Fruit fly (Drosophila melanogaster) whole organism, embryonic: Measurements from ENCODE around the gene CG31459.

ENCODE experiments used
- Ada2b ChIP-seq: fragments of 200-800 bp; sonication (Bioruptor generic); IDR thresholded peaks from 2 replicates; pipeline ENCODE4 v1.3.6; 2022; ENCODE audit warnings: missing biosample characterization, missing genetic modification characterization
- Bgb ChIP-seq: fragments of 200-800 bp; sonication (Bioruptor generic); IDR thresholded peaks from 2 replicates; pipeline ENCODE4 v1.3.6; 2022; ENCODE audit warnings: missing biosample characterization, missing genetic modification characterization; ENCODE audit not compliant: partially characterized antibody
- Blimp-1 ChIP-seq: fragments of 200-800 bp; sonication (Bioruptor generic); optimal IDR thresholded peaks from 3 replicates; lab custom pipeline; 2018; ENCODE audit warnings: missing biosample characterization, missing genetic modification characterization, mild to moderate bottlenecking, moderate library complexity, missing genetic modification reagents
- CG1024 ChIP-seq: fragments of 200-800 bp; sonication (Bioruptor generic); IDR thresholded peaks from 2 replicates; pipeline ENCODE4 v1.3.6; 2022; ENCODE audit warnings: missing biosample characterization, missing genetic modification characterization
- CG10366 ChIP-seq: fragments of 200-800 bp; sonication (Bioruptor generic); IDR thresholded peaks from 2 replicates; pipeline ENCODE4 v1.3.6; 2022; ENCODE audit warnings: missing biosample characterization, missing genetic modification characterization
- CG10565 ChIP-seq: fragments of 200-800 bp; sonication (Bioruptor generic); optimal IDR thresholded peaks from 3 replicates; lab custom pipeline; 2016; ENCODE audit warnings: missing biosample characterization, mild to moderate bottlenecking, missing genetic modification characterization
- CG10654 ChIP-seq: fragments of 200-800 bp; sonication (Bioruptor generic); optimal IDR thresholded peaks from 2 replicates; lab custom pipeline; 2016; ENCODE audit warnings: missing biosample characterization, missing genetic modification characterization
- CG11398 ChIP-seq: fragments of 200-800 bp; sonication (Bioruptor generic); optimal IDR thresholded peaks from 2 replicates; lab custom pipeline; 2016; ENCODE audit warnings: missing biosample characterization, missing genetic modification characterization
- CG11560 ChIP-seq: fragments of 200-800 bp; sonication (Bioruptor generic); IDR thresholded peaks from 3 replicates; pipeline ENCODE4 v1.3.6; 2022; ENCODE audit warnings: missing biosample characterization, missing genetic modification characterization
- CG13296 ChIP-seq: fragments of 200-800 bp; sonication (Bioruptor generic); optimal IDR thresholded peaks from 3 replicates; lab custom pipeline; 2018; ENCODE audit warnings: missing biosample characterization, mild to moderate bottlenecking, missing genetic modification characterization
- CG1832 ChIP-seq: fragments of 200-800 bp; sonication (Bioruptor generic); optimal IDR thresholded peaks from 2 replicates; lab custom pipeline; 2017; ENCODE audit warnings: missing biosample characterization, mild to moderate bottlenecking, missing genetic modification characterization, inconsistent platforms
- CG18476 ChIP-seq: fragments of 200-800 bp; sonication (Bioruptor generic); optimal IDR thresholded peaks from 2 replicates; lab custom pipeline; 2016; ENCODE audit warnings: missing biosample characterization, mild to moderate bottlenecking, missing genetic modification characterization
- CG18764 ChIP-seq: fragments of 200-800 bp; sonication (Bioruptor generic); optimal IDR thresholded peaks from 3 replicates; lab custom pipeline; 2016; ENCODE audit warnings: missing biosample characterization, missing genetic modification characterization
- CG2199 ChIP-seq: fragments of 200-800 bp; sonication (Bioruptor generic); IDR thresholded peaks from 3 replicates; pipeline ENCODE4 v1.3.6; 2022; ENCODE audit warnings: missing biosample characterization, missing genetic modification characterization
- CG30020 ChIP-seq: fragments of 200-800 bp; optimal IDR thresholded peaks from 2 replicates; lab custom pipeline; 2019; ENCODE audit warnings: missing biosample characterization, mild to moderate bottlenecking, missing genetic modification characterization, moderate library complexity
- CG31365 ChIP-seq: fragments of 200-800 bp; sonication (Bioruptor generic); optimal IDR thresholded peaks from 2 replicates; lab custom pipeline; 2018; ENCODE audit warnings: missing biosample characterization, mild to moderate bottlenecking, missing genetic modification characterization
- CG4328 ChIP-seq: fragments of 200-800 bp; sonication (Bioruptor generic); optimal IDR thresholded peaks from 3 replicates; lab custom pipeline; 2017; ENCODE audit warnings: missing biosample characterization, missing genetic modification reagents, missing genetic modification characterization
- CG4404 ChIP-seq: fragments of 200-800 bp; sonication (Bioruptor generic); IDR thresholded peaks from 2 replicates; pipeline ENCODE4 v1.3.6; 2022; ENCODE audit warnings: missing biosample characterization, missing genetic modification characterization
- CG4730 ChIP-seq: fragments of 200-800 bp; sonication (Bioruptor generic); IDR thresholded peaks from 2 replicates; pipeline ENCODE4 v1.3.6; 2022; ENCODE audit warnings: missing biosample characterization, missing genetic modification characterization
- CG6765 ChIP-seq: fragments of 200-800 bp; sonication (Bioruptor generic); optimal IDR thresholded peaks from 3 replicates; lab custom pipeline; 2017; ENCODE audit warnings: missing biosample characterization, mild to moderate bottlenecking, missing genetic modification characterization
- CG6791 ChIP-seq: fragments of 200-800 bp; sonication (Bioruptor generic); IDR thresholded peaks from 3 replicates; pipeline ENCODE4 v1.3.6; 2022; ENCODE audit warnings: missing biosample characterization, missing genetic modification characterization; ENCODE audit not compliant: partially characterized antibody
- CG7556 ChIP-seq: fragments of 200-800 bp; sonication (Bioruptor generic); optimal IDR thresholded peaks from 2 replicates; lab custom pipeline; 2017; ENCODE audit warnings: missing biosample characterization, mild to moderate bottlenecking, missing genetic modification characterization
- D ChIP-seq, 2 experiments: fragments of 200-800 bp in 1 of 2; fragments of >200 bp in 1 of 2; sonication (Bioruptor generic) in 1 of 2; optimal IDR thresholded peaks; 2 replicates in 1 of 2; 3 replicates in 1 of 2; lab custom pipeline; 2017; ENCODE audit warnings: mild to moderate bottlenecking in 1 of 2, missing biosample characterization in 1 of 2, missing genetic modification characterization in 1 of 2, missing genetic modification reagents in 1 of 2
- Ets65A ChIP-seq: fragments of 200-800 bp; sonication (Bioruptor generic); peaks from one replicate; lab custom pipeline; 2016; ENCODE audit warnings: missing biosample characterization, missing genetic modification characterization
- Hey ChIP-seq: fragments of 200-800 bp; sonication (Bioruptor generic); optimal IDR thresholded peaks from 3 replicates; lab custom pipeline; 2018; ENCODE audit warnings: missing biosample characterization, mild to moderate bottlenecking, missing genetic modification characterization
- HmgZ ChIP-seq: fragments of 200-800 bp; sonication (Bioruptor generic); optimal IDR thresholded peaks from 2 replicates; lab custom pipeline; 2018; ENCODE audit warnings: missing biosample characterization, mild to moderate bottlenecking, missing genetic modification characterization
- Hmx ChIP-seq: fragments of 200-800 bp; sonication (Bioruptor generic); optimal IDR thresholded peaks from 2 replicates; lab custom pipeline; 2016; ENCODE audit warnings: missing biosample characterization, missing genetic modification characterization
- Hsf ChIP-seq: fragments of 200-800 bp; sonication (Bioruptor generic); optimal IDR thresholded peaks from 3 replicates; lab custom pipeline; 2016; ENCODE audit warnings: missing biosample characterization, missing genetic modification characterization
- MTF-1 ChIP-seq: fragments of 200-800 bp; sonication (Bioruptor generic); optimal IDR thresholded peaks from 2 replicates; lab custom pipeline; 2018; ENCODE audit warnings: missing biosample characterization, mild to moderate bottlenecking, missing genetic modification characterization, borderline replicate concordance
- Nf-YA ChIP-seq: fragments of 200-800 bp; sonication (Bioruptor generic); IDR thresholded peaks from 2 replicates; pipeline ENCODE4 v1.3.6; 2022; ENCODE audit warnings: missing biosample characterization, missing genetic modification characterization
- Opbp ChIP-seq: fragments of 200-800 bp; sonication (Bioruptor generic); IDR thresholded peaks from 3 replicates; pipeline ENCODE4 v1.3.6; 2022; ENCODE audit warnings: missing biosample characterization, missing genetic modification characterization; ENCODE audit not compliant: partially characterized antibody
- ac ChIP-seq: fragments of 200-800 bp; sonication (Bioruptor generic); optimal IDR thresholded peaks from 3 replicates; lab custom pipeline; 2017; ENCODE audit warnings: missing biosample characterization, mild to moderate bottlenecking, missing genetic modification characterization
- br ChIP-seq: fragments of >200 bp; optimal IDR thresholded peaks from 2 replicates; lab custom pipeline; 2017
- crc ChIP-seq: fragments of 200-800 bp; sonication (Bioruptor generic); optimal IDR thresholded peaks from 2 replicates; lab custom pipeline; 2016; ENCODE audit warnings: missing biosample characterization, missing genetic modification characterization
- crp ChIP-seq, 2 experiments: fragments of 200-800 bp; sonication (Bioruptor generic); optimal IDR thresholded peaks; 2 replicates in 1 of 2; 3 replicates in 1 of 2; lab custom pipeline; 2017; ENCODE audit warnings: missing biosample characterization in 2 of 2, missing genetic modification characterization in 2 of 2, mild to moderate bottlenecking in 1 of 2, moderate library complexity in 1 of 2
- dan ChIP-seq: fragments of 200-800 bp; sonication (Bioruptor generic); IDR thresholded peaks from 2 replicates; pipeline ENCODE4 v1.3.6; 2022; ENCODE audit warnings: missing biosample characterization, missing genetic modification characterization
- disco-r ChIP-seq: fragments of 200-800 bp; sonication (Bioruptor generic); optimal IDR thresholded peaks from 2 replicates; lab custom pipeline; 2016; ENCODE audit warnings: missing biosample characterization, missing genetic modification characterization
- emc ChIP-seq: fragments of 200-800 bp; sonication (Bioruptor generic); optimal IDR thresholded peaks from 2 replicates; lab custom pipeline; 2016; ENCODE audit warnings: missing biosample characterization, missing genetic modification characterization
- gem ChIP-seq: fragments of 200-800 bp; sonication (Bioruptor generic); optimal IDR thresholded peaks from 2 replicates; lab custom pipeline; 2019; ENCODE audit warnings: missing biosample characterization, mild to moderate bottlenecking, missing genetic modification characterization, moderate library complexity
- gsb ChIP-seq: fragments of 200-800 bp; sonication (Bioruptor generic); IDR thresholded peaks from 2 replicates; pipeline ENCODE4 v1.3.6; 2022; ENCODE audit warnings: missing biosample characterization, missing genetic modification characterization
- mirr ChIP-seq: fragments of 200-800 bp; sonication (Bioruptor generic); optimal IDR thresholded peaks from 3 replicates; lab custom pipeline; 2018; ENCODE audit warnings: missing biosample characterization, mild to moderate bottlenecking, missing genetic modification characterization
- nmo ChIP-seq: fragments of 200-800 bp; sonication (Bioruptor generic); optimal IDR thresholded peaks from 2 replicates; lab custom pipeline; 2018; ENCODE audit warnings: missing biosample characterization, mild to moderate bottlenecking, missing genetic modification characterization, moderate library complexity
- otp ChIP-seq: fragments of 200-800 bp; sonication (Bioruptor generic); IDR thresholded peaks from 3 replicates; pipeline ENCODE4, ENCODE4 v1.3.6; 2022; ENCODE audit warnings: missing biosample characterization, missing genetic modification characterization
- peb ChIP-seq: fragments of 200-800 bp; sonication (Bioruptor generic); IDR thresholded peaks from 2 replicates; pipeline ENCODE4 v1.3.6; 2022; ENCODE audit warnings: missing biosample characterization, missing genetic modification characterization
- row ChIP-seq: fragments of 200-800 bp; sonication (Bioruptor generic); IDR thresholded peaks from 3 replicates; pipeline ENCODE4 v1.3.6; 2022; ENCODE audit warnings: missing biosample characterization, missing genetic modification characterization
- so ChIP-seq: fragments of 200-800 bp; sonication (Bioruptor generic); IDR thresholded peaks from 3 replicates; pipeline ENCODE4 v1.3.6; 2022; ENCODE audit warnings: missing biosample characterization, missing genetic modification characterization
- stwl ChIP-seq: fragments of 200-800 bp; sonication (Bioruptor generic); optimal IDR thresholded peaks from 3 replicates; lab custom pipeline; 2018; ENCODE audit warnings: missing biosample characterization, mild to moderate bottlenecking, missing genetic modification characterization, moderate library complexity
- tup ChIP-seq: fragments of 200-800 bp; sonication (Bioruptor generic); optimal IDR thresholded peaks from 2 replicates; lab custom pipeline; 2016; ENCODE audit warnings: missing biosample characterization, mild to moderate bottlenecking, missing genetic modification characterization, moderate library complexity
- twi ChIP-seq: fragments of 200-800 bp; optimal IDR thresholded peaks from 2 replicates; lab custom pipeline; 2019; ENCODE audit warnings: missing biosample characterization, mild to moderate bottlenecking, missing genetic modification characterization, moderate library complexity
- usp ChIP-seq: fragments of >200 bp; optimal IDR thresholded peaks from 2 replicates; lab custom pipeline; 2017; ENCODE audit warnings: missing biosample characterization, missing genetic modification characterization

The CG31459 gene

DNA sequence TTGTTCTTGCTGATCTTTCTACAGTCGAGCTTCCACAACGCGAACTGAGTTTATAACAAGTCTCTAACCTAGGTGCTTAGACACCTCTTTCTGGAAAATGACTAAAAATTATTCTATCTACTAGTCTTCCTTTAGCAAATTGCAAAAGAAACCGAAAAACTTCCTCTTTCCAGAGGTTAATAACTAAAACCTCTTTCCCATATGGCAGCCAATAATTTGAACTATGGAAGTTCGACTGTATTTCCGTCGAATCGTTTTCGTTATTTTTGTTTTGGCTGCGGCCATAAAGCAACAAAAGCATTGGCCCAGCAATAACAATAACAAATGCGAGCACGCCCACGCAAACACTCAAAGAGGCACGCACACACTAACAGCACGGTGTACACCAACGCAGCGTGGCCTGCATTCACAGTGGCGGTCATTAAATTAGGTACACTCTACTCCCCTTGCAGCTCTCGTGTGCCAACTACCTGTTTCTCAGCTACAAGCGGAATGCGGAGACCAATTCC, 39.8 kb downstream of the CG31459 start (continued):
- TF ChIP-seq HmgZ (tag; lab: Kevin White, UChicago) (peak; percentile 54), stwl (tag; lab: Kevin White, UChicago) (no peak), Opbp (GFP tag; lab: Robert Waterston, UW) (no peak), tup (GFP tag; lab: Kevin White, UChicago) (no peak), row (GFP tag; lab: Robert Waterston, UW) (peak; percentile 87), nmo (GFP tag; lab: Kevin White, UChicago) (peak; percentile 46), CG6765 (peak; percentile 66), so (GFP tag; lab: Robert Waterston, UW) (0 out of 3 replicates have a peak, but pooled peaks have one; percentile 37), MTF-1 (GFP tag; lab: Kevin White, UChicago) (no peak), CG10654 (peak; percentile 20), otp (no peak), Hey (tag; lab: Kevin White, UChicago) (peak; percentile 9), Hmx (GFP tag; lab: Kevin White, UChicago) (no peak), gem (tag; lab: Kevin White, UChicago) (no peak), Hsf (GFP tag; lab: Kevin White, UChicago) (peak; percentile 34), CG10565 (GFP tag; lab: Kevin White, UChicago) (no peak), CG11398 (GFP tag; lab: Kevin White, UChicago) (no peak), crc (no peak), CG10366 (GFP tag; lab: Robert Waterston, UW) (peak; percentile 8; the same call in 1 of the 2 replicates), disco-r (GFP tag; lab: Kevin White, UChicago) (peak; percentile 12), Ets65A (peak; percentile 88), CG4404 (GFP tag; lab: Robert Waterston, UW) (0 out of 2 replicates have a peak, but pooled peaks have one; percentile 16), mirr (GFP tag; lab: Kevin White, UChicago) (peak; percentile 46), CG2199 (GFP tag; lab: Robert Waterston, UW) (0 out of 3 replicates have a peak, but pooled peaks have one; percentile 52), CG1832 (GFP tag; lab: Kevin White, UChicago) (no peak), Bgb (GFP tag; lab: Robert Waterston, UW) (no peak), CG6791 (GFP tag; lab: Robert Waterston, UW) (no peak), ac (GFP tag; lab: Kevin White, UChicago) (no peak), Nf-YA (GFP tag; lab: Robert Waterston, UW) (0 out of 2 replicates have a peak, but pooled peaks have one; percentile 29), br (no peak), gsb (GFP tag; lab: Robert Waterston, UW) (no peak), dan (no peak), CG18764 (GFP tag; lab: Kevin White, UChicago) (no peak), CG13296 (GFP tag; lab: Kevin White, UChicago) (peak; percentile 86), CG7556 (peak; percentile 49), CG31365 (no peak), peb (no peak), crp (GFP tag; optimal IDR thresholded peaks at IDR 0.05; lab: Kevin White, UChicago) (peak in 1 of 2 experiments; percentile 15), emc (GFP tag; lab: Kevin White, UChicago) (no peak), CG4328 (GFP tag; lab: Kevin White, UChicago) (peak; percentile 74), Blimp-1 (GFP tag; lab: Kevin White, UChicago) (peak; percentile 49), CG4730 (no peak), CG11560 (no peak), Ada2b (GFP tag; lab: Robert Waterston, UW) (peak; percentile 27; the same call in 1 of the 2 replicates), CG18476 (no peak), CG1024 (GFP tag; lab: Robert Waterston, UW) (no peak), usp (GFP tag; lab: Kevin White, UChicago) (no peak), CG30020 (tag; lab: Kevin White, UChicago) (no peak), D (optimal IDR thresholded peaks at IDR 0.05; lab: Kevin White, UChicago) (no peak), D (GFP tag; optimal IDR thresholded peaks at IDR 0.05; lab: Kevin White, UChicago) (peak; percentile 29), twi (tag; lab: Kevin White, UChicago) (peak; percentile 46)
